Worm (Caenorhabditis elegans) whole organism, mixed stage, embryonic: ENCODE data around the gene arrd-19.

Experiments used
- M03D4.4 ChIP-seq: sonication (generic microtip); optimal IDR thresholded peaks from 2 replicates; lab custom pipeline; 2017; ENCODE audit warnings: mild to moderate bottlenecking, missing genetic modification characterization, missing compliant biosample characterization
- bed-3 ChIP-seq: fragments of 200-800 bp; sonication (Bioruptor generic); optimal IDR thresholded peaks from 3 replicates; lab custom pipeline; 2018; ENCODE audit warnings: mild to moderate bottlenecking, missing genetic modification characterization, moderate library complexity, missing compliant biosample characterization
- blmp-1 ChIP-seq: fragments of 150-350 bp; optimal IDR thresholded peaks from 2 replicates; lab custom pipeline; 2014; ENCODE audit warnings: missing biosample characterization, missing genetic modification characterization
- ceh-39 ChIP-seq: fragments of 150-350 bp; optimal IDR thresholded peaks from 2 replicates; lab custom pipeline; 2014; ENCODE audit warnings: missing biosample characterization, missing genetic modification characterization
- ceh-43 ChIP-seq: fragments of 200-800 bp; sonication (Bioruptor generic); optimal IDR thresholded peaks from 2 replicates; lab custom pipeline; 2018; ENCODE audit warnings: mild to moderate bottlenecking, missing genetic modification characterization, moderate library complexity, missing compliant biosample characterization
- ceh-83 ChIP-seq: fragments of 200-800 bp; sonication (Bioruptor generic); optimal IDR thresholded peaks from 2 replicates; lab custom pipeline; 2018; ENCODE audit warnings: mild to moderate bottlenecking, missing genetic modification characterization, missing compliant biosample characterization
- ces-1 ChIP-seq: fragments of 150-350 bp; optimal IDR thresholded peaks from 2 replicates; lab custom pipeline; 2014; ENCODE audit warnings: missing biosample characterization, missing genetic modification reagents, missing genetic modification characterization
- cnd-1 ChIP-seq: fragments of 200-800 bp; sonication (Bioruptor generic); optimal IDR thresholded peaks from 2 replicates; lab custom pipeline; 2018; ENCODE audit warnings: mild to moderate bottlenecking, missing genetic modification characterization, missing compliant biosample characterization
- drap-1 ChIP-seq: fragments of 200-800 bp; sonication (Bioruptor generic); optimal IDR thresholded peaks from 3 replicates; lab custom pipeline; 2018; ENCODE audit warnings: mild to moderate bottlenecking, missing genetic modification characterization, missing compliant biosample characterization
- elt-1 ChIP-seq: sonication (generic microtip); optimal IDR thresholded peaks from 2 replicates; lab custom pipeline; 2017; ENCODE audit warnings: missing genetic modification characterization, mild to moderate bottlenecking, missing compliant biosample characterization, antibody characterized with exemption, moderate library complexity, borderline replicate concordance; ENCODE audit not compliant: insufficient read depth
- elt-3 ChIP-seq: fragments of 150-350 bp; optimal IDR thresholded peaks from 2 replicates; lab custom pipeline; 2014; ENCODE audit warnings: missing biosample characterization, missing genetic modification characterization
- flh-1 ChIP-seq: fragments of 200-800 bp; sonication (Bioruptor generic); optimal IDR thresholded peaks from 2 replicates; lab custom pipeline; 2018; ENCODE audit warnings: mild to moderate bottlenecking, missing genetic modification characterization, moderate library complexity, missing compliant biosample characterization
- hlh-1 ChIP-seq: fragments of 150-350 bp; optimal IDR thresholded peaks from 2 replicates; lab custom pipeline; 2014; ENCODE audit warnings: missing biosample characterization, missing genetic modification reagents, missing genetic modification characterization
- lin-13 ChIP-seq: fragments of 150-350 bp; optimal IDR thresholded peaks from 2 replicates; lab custom pipeline; 2014; ENCODE audit warnings: missing biosample characterization, missing genetic modification characterization
- lin-32 ChIP-seq: fragments of 200-800 bp; sonication (Bioruptor generic); optimal IDR thresholded peaks from 2 replicates; lab custom pipeline; 2018; ENCODE audit warnings: mild to moderate bottlenecking, missing genetic modification characterization, missing compliant biosample characterization
- lsy-2 ChIP-seq: fragments of 150-350 bp; optimal IDR thresholded peaks from 2 replicates; lab custom pipeline; 2014; ENCODE audit warnings: missing biosample characterization, missing genetic modification characterization
- mab-5 ChIP-seq: fragments of 150-350 bp; optimal IDR thresholded peaks from 2 replicates; lab custom pipeline; 2014; ENCODE audit warnings: missing biosample characterization, missing genetic modification characterization
- mep-1 ChIP-seq: fragments of 150-350 bp; optimal IDR thresholded peaks from 2 replicates; lab custom pipeline; 2017; ENCODE audit warnings: missing biosample characterization, missing genetic modification reagents, missing genetic modification characterization, inconsistent platforms
- mls-2 ChIP-seq: sonication (generic microtip); optimal IDR thresholded peaks from 2 replicates; lab custom pipeline; 2016; ENCODE audit warnings: mild to moderate bottlenecking, missing genetic modification characterization, moderate library complexity, missing compliant biosample characterization
- nhr-12 ChIP-seq: fragments of 150-350 bp; optimal IDR thresholded peaks from 2 replicates; lab custom pipeline; 2014; ENCODE audit warnings: missing biosample characterization, missing genetic modification characterization
- nhr-2 ChIP-seq: fragments of 150-350 bp; optimal IDR thresholded peaks from 2 replicates; lab custom pipeline; 2014; ENCODE audit warnings: missing biosample characterization, missing genetic modification characterization
- nhr-237 ChIP-seq: fragments of 150-350 bp; optimal IDR thresholded peaks from 2 replicates; lab custom pipeline; 2014; ENCODE audit warnings: missing biosample characterization, missing genetic modification characterization
- pha-4 ChIP-seq: fragments of 150-350 bp; optimal IDR thresholded peaks from 2 replicates; lab custom pipeline; 2018; ENCODE audit warnings: missing biosample characterization, missing genetic modification reagents, missing genetic modification characterization
- sem-2 ChIP-seq: fragments of 200-800 bp; sonication (Bioruptor generic); optimal IDR thresholded peaks from 2 replicates; lab custom pipeline; 2018; ENCODE audit warnings: mild to moderate bottlenecking, missing genetic modification characterization, missing compliant biosample characterization
- snpc-4 ChIP-seq: fragments of 150-350 bp; optimal IDR thresholded peaks from 2 replicates; lab custom pipeline; 2014; ENCODE audit warnings: missing biosample characterization, missing genetic modification characterization
- sptf-1 ChIP-seq: sonication (generic microtip); optimal IDR thresholded peaks from 2 replicates; lab custom pipeline; 2017; ENCODE audit warnings: mild to moderate bottlenecking, missing genetic modification characterization, moderate library complexity, missing compliant biosample characterization
- tbx-8 ChIP-seq: fragments of 200-800 bp; sonication (Bioruptor generic); optimal IDR thresholded peaks from 2 replicates; lab custom pipeline; 2018; ENCODE audit warnings: mild to moderate bottlenecking, missing genetic modification characterization, moderate library complexity, missing compliant biosample characterization
- unc-120 ChIP-seq: sonication (generic microtip); optimal IDR thresholded peaks from 2 replicates; lab custom pipeline; 2017; ENCODE audit warnings: missing genetic modification characterization, missing compliant biosample characterization; ENCODE audit not compliant: poor library complexity, severe bottlenecking
- unc-39 ChIP-seq: fragments of 150-350 bp; optimal IDR thresholded peaks from 2 replicates; lab custom pipeline; 2014; ENCODE audit warnings: missing biosample characterization, missing genetic modification characterization
- unc-62 ChIP-seq: fragments of 150-350 bp; optimal IDR thresholded peaks from 2 replicates; lab custom pipeline; 2014; ENCODE audit warnings: missing biosample characterization, missing genetic modification reagents, missing genetic modification characterization
- zip-8 ChIP-seq: fragments of 150-350 bp; optimal IDR thresholded peaks from 2 replicates; lab custom pipeline; 2014; ENCODE audit warnings: missing biosample characterization, missing genetic modification characterization
- ztf-11 ChIP-seq: fragments of 150-350 bp; optimal IDR thresholded peaks from 2 replicates; lab custom pipeline; 2014; ENCODE audit warnings: missing biosample characterization, missing genetic modification characterization

The arrd-19 gene

ce11 chrV:3280009-3280408, 35.3 kb downstream of the arrd-19 start, which contains the start of gene T28A11.2:
T28A11.2 (plus strand) TSS chrV:3280379.
- TF ChIP-seq unc-39 (tag; lab: Kevin White, UChicago) = no peak
- TF ChIP-seq ceh-83 (GFP tag; lab: Kevin White, UChicago) = no peak
- TF ChIP-seq sptf-1 (tag; lab: Kevin White, UChicago) = no peak
- no peak for TF ChIP-seq blmp-1
- TF ChIP-seq hlh-1 = no peak
- no peak for TF ChIP-seq drap-1 (GFP tag; lab: Kevin White, UChicago)
- no peak for TF ChIP-seq nhr-2
- no peak for TF ChIP-seq M03D4.4 (tag; lab: Kevin White, UChicago)
- TF ChIP-seq sem-2 (GFP tag; lab: Kevin White, UChicago) = no peak
- TF ChIP-seq ztf-11 (tag; lab: Kevin White, UChicago) = no peak

ce11 chrV:3279138-3279537, 36.2 kb downstream of the arrd-19 start:
- no peak for TF ChIP-seq ceh-39 (tag; lab: Kevin White, UChicago)
- TF ChIP-seq flh-1 (GFP tag; lab: Kevin White, UChicago) = no peak
- no peak for TF ChIP-seq elt-3 (tag; lab: Kevin White, UChicago)
- TF ChIP-seq unc-62 = no peak
- TF ChIP-seq zip-8 (tag; lab: Kevin White, UChicago) = no peak
- TF ChIP-seq lin-32 = no peak
- TF ChIP-seq mep-1 (tag; lab: Kevin White, UChicago) = no peak
- no peak for TF ChIP-seq cnd-1 (tag; lab: Kevin White, UChicago)
- no peak for TF ChIP-seq nhr-12 (tag; lab: Kevin White, UChicago)
- TF ChIP-seq unc-120 (tag; lab: Kevin White, UChicago) = no peak
- no peak for TF ChIP-seq mab-5
- no peak for TF ChIP-seq hlh-1
- no peak for TF ChIP-seq nhr-2
- TF ChIP-seq nhr-237 (tag; lab: Kevin White, UChicago) = no peak
- no peak for TF ChIP-seq sptf-1 (tag; lab: Kevin White, UChicago)
- no peak for TF ChIP-seq blmp-1
- TF ChIP-seq snpc-4 (tag; lab: Kevin White, UChicago) = no peak
- no peak for TF ChIP-seq ceh-43 (GFP tag; lab: Kevin White, UChicago)
- no peak for TF ChIP-seq elt-1 (tag; lab: Kevin White, UChicago)

DNA sequence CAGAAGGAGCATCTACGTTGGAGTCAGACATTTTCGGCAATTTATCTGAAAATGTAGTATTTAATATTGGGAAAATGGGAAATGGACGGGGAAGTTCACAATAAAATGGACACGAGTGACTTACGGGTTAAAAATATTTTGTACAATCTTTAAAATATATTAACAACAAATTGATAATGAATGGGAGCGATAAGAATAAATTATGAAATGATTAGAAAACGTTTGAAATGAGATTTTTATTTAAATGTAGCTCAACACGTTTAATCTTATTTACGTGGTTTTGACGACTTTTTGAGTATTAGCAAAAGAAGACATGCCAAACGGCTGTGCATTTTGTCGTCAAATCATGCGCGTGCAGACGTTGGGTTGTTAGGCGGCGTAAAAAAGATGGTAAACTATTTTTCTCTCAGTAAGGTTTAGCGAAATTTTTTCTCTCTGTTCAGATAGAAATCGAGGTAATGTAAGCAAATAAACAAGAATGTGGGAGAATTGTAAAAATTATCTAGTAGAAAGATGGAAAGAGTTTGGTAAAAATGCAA, 37.1 kb downstream of the arrd-19 start, which contains the start of gene fbxa-64:
Gene fbxa-64 (minus strand): TSS at position 51 of the 539 bp plus-strand sequence.
- no peak for TF ChIP-seq cnd-1 (tag; lab: Kevin White, UChicago)
- no peak for TF ChIP-seq mab-5
- TF ChIP-seq ztf-11 (tag; lab: Kevin White, UChicago) = no peak
- no peak for TF ChIP-seq snpc-4 (tag; lab: Kevin White, UChicago)
- TF ChIP-seq M03D4.4 (tag; lab: Kevin White, UChicago) = no peak
- no peak for TF ChIP-seq lin-32
- TF ChIP-seq unc-120 (tag; lab: Kevin White, UChicago) = no peak
- TF ChIP-seq bed-3 (GFP tag; lab: Kevin White, UChicago) = no peak
- TF ChIP-seq hlh-1 = no peak
- no peak for TF ChIP-seq drap-1 (GFP tag; lab: Kevin White, UChicago)
- TF ChIP-seq zip-8 (tag; lab: Kevin White, UChicago) = no peak
- TF ChIP-seq unc-62 = no peak
- TF ChIP-seq tbx-8 (GFP tag; lab: Kevin White, UChicago) = no peak
- TF ChIP-seq ceh-39 (tag; lab: Kevin White, UChicago) = no peak
- TF ChIP-seq lin-13 (tag; lab: Kevin White, UChicago) = no peak
- no peak for TF ChIP-seq mls-2 (tag; lab: Kevin White, UChicago)
- no peak for TF ChIP-seq nhr-2

DNA sequence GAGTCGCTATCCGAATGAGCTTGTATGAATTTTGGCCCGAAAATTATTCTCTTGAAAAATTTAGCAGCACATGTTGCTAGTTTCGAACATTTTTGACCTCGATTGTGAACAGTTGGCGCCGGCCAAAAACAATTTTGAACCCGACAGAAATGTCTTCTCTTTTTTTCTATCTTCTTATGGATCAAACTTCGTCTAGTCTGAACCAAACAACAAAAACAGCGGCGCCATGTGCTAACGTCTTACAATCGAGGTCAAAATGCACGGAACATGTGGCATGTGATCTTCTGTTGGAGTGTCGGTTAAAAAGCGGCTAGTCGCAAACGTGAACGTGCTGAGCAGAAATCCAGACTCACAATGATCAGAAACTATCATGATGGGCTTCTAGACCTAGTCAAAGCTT, 39.1 kb downstream of the arrd-19 start:
- no peak for TF ChIP-seq cnd-1 (tag; lab: Kevin White, UChicago)
- no peak for TF ChIP-seq unc-39 (tag; lab: Kevin White, UChicago)
- no peak for TF ChIP-seq nhr-2
- no peak for TF ChIP-seq ceh-39 (tag; lab: Kevin White, UChicago)
- no peak for TF ChIP-seq ztf-11 (tag; lab: Kevin White, UChicago)
- no peak for TF ChIP-seq unc-120 (tag; lab: Kevin White, UChicago)
- TF ChIP-seq ces-1 = no peak
- TF ChIP-seq ceh-83 (GFP tag; lab: Kevin White, UChicago) = no peak

DNA sequence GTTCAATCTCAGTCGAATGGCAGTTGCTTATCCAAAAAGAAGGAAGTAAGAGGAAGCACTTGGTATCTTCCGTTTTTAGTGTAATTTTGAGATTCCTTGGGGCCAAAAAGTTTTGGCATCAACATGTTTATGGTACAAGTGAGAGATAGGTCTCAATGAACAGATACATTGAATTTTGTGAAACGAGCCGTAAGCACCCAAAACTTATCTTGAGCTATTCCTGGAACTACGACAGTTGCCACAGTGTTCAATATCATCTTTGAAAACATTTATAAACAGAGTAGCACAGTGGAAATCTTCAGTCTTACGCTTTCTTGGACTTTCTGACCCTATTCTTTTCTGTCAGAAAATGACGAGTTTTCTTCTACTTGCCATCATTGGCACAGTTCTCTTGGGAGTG, 40.3 kb downstream of the arrd-19 start, which contains the start of gene T28A11.3:
Gene T28A11.3 (plus strand): TSS at position 301 of the 400 bp plus-strand sequence.
- TF ChIP-seq lin-32 = no peak
- no peak for TF ChIP-seq sptf-1 (tag; lab: Kevin White, UChicago)
- TF ChIP-seq cnd-1 (tag; lab: Kevin White, UChicago) = no peak
- no peak for TF ChIP-seq mls-2 (tag; lab: Kevin White, UChicago)
- TF ChIP-seq M03D4.4 (tag; lab: Kevin White, UChicago) = no peak
- TF ChIP-seq nhr-12 (tag; lab: Kevin White, UChicago) = no peak
- no peak for TF ChIP-seq ztf-11 (tag; lab: Kevin White, UChicago)
- no peak for TF ChIP-seq ces-1
- TF ChIP-seq lsy-2 (tag; lab: Kevin White, UChicago) = no peak
- no peak for TF ChIP-seq snpc-4 (tag; lab: Kevin White, UChicago)
- no peak for TF ChIP-seq ceh-43 (GFP tag; lab: Kevin White, UChicago)
- TF ChIP-seq unc-120 (tag; lab: Kevin White, UChicago) = no peak
- no peak for TF ChIP-seq zip-8 (tag; lab: Kevin White, UChicago)
- no peak for TF ChIP-seq ceh-39 (tag; lab: Kevin White, UChicago)
- TF ChIP-seq elt-3 (tag; lab: Kevin White, UChicago) = no peak
- TF ChIP-seq hlh-1 = no peak
- no peak for TF ChIP-seq mab-5
- TF ChIP-seq pha-4 (tag; lab: Kevin White, UChicago) = no peak
- TF ChIP-seq flh-1 (GFP tag; lab: Kevin White, UChicago) = no peak
